Fruit fly (Drosophila melanogaster) whole organism, prepupa: Measurements from ENCODE around the gene CG43390.

Experiments used
- CG10669 ChIP-seq: fragments of 200-800 bp; sonication (Bioruptor generic); optimal IDR thresholded peaks from 3 replicates; lab custom pipeline; 2018; ENCODE audit warnings: missing biosample characterization, mild to moderate bottlenecking, missing genetic modification characterization, moderate library complexity
- CG6854 ChIP-seq: fragments of 200-800 bp; sonication (Bioruptor generic); optimal IDR thresholded peaks from 2 replicates; lab custom pipeline; 2017; ENCODE audit warnings: missing biosample characterization, mild to moderate bottlenecking, missing genetic modification characterization
- CG9139 ChIP-seq: fragments of 200-800 bp; sonication (Bioruptor generic); optimal IDR thresholded peaks from 3 replicates; lab custom pipeline; 2017; ENCODE audit warnings: missing biosample characterization, mild to moderate bottlenecking, missing genetic modification characterization

DNA sequence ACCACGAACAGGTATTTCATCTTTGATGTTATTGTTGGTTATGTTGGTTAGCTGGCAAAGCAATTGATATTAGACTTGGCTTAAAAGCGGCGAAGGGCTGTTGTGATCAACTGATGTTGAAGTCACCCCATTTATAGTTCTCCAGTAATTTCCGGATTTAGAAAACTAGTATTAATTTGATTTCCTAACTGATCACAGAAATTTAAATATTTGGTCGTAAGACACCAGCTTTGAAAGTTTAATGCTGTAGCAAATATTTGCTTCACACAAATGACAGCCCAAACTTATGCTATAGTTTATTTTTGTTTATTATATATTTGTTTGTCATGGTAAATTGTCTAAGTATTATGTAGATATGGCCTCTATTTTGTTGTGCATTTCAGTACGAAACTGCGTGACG lies 2.3 kb upstream of the CG43390 start, which contains the start of gene CG33269:
- TF ChIP-seq CG9139, result no peak
- no peak for TF ChIP-seq CG6854
- TF ChIP-seq CG10669 (GFP tag; lab: Kevin White, UChicago), result no peak
